Worm (Caenorhabditis elegans): ENCODE data around the gene fbxb-105.

- TF ChIP-seq dpl-1 (GFP tag; optimal IDR thresholded peaks at IDR 0.05), result no peak
- TF ChIP-seq F39B2.1 (GFP tag; IDR thresholded peaks at IDR 0.05), result no peak
- no peak for TF ChIP-seq unc-130 (GFP tag; optimal IDR thresholded peaks at IDR 0.05)
- TF ChIP-seq Y53F4B.3 (GFP tag; IDR thresholded peaks at IDR 0.05), result no peak
- no peak for TF ChIP-seq B0261.1 (tag; optimal IDR thresholded peaks at IDR 0.05)
Measured at ce11 chrII:2726774-2727173, 43.9 kb downstream of the fbxb-105 start.
